Worm (Caenorhabditis elegans) whole organism, L4 larva: Measurements from ENCODE around the gene Y39B6A.30.

ENCODE experiments used
- aly-2 ChIP-seq: sonication (generic microtip); optimal IDR thresholded peaks from 2 replicates; lab custom pipeline; 2018; ENCODE audit warnings: missing biosample characterization, missing genetic modification characterization
- lin-39 ChIP-seq: fragments of 150-350 bp; optimal IDR thresholded peaks from 2 replicates; lab custom pipeline; 2014; ENCODE audit warnings: missing biosample characterization, missing genetic modification reagents, missing genetic modification characterization
- pqm-1 ChIP-seq: sonication (generic microtip); optimal IDR thresholded peaks from 2 replicates; lab custom pipeline; 2017; ENCODE audit warnings: missing biosample characterization, missing genetic modification characterization

DNA sequence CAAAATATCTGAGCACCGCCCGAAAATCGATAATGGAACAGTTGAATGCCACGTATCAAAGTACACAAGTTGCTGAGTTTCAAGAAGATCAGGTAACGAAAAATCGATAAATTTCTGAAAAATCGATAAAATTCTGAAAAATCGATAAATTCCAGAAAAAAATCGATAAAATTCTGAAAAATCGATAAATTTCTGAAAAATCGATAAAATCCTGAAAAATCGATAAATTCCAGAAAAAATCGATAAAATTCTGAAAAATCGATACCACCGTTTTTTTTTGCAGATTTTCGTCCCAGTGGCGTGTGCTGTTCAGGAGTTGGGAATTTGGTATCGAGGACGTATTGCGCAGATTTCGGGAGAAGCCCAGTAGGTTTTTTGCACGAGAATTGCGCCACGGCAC is 13.0 kb downstream of the Y39B6A.30 start:
- TF ChIP-seq aly-2 (tag; lab: Kevin White, UChicago) (no peak), pqm-1 (tag; lab: Kevin White, UChicago) (no peak), lin-39 (tag; lab: Kevin White, UChicago) (no peak)
